Worm (Caenorhabditis elegans) whole organism, L4 larva: ENCODE results near the gene F38A1.8.

Experiments used
- F10B5.3 ChIP-seq: sonication (generic microtip); optimal IDR thresholded peaks from 2 replicates; lab custom pipeline; 2016; ENCODE audit warnings: mild to moderate bottlenecking, missing genetic modification characterization, missing compliant biosample characterization
- F26F4.8 ChIP-seq: fragments of 200-800 bp; sonication (Bioruptor generic); conservative IDR thresholded peaks from 2 replicates; pipeline ENCODE4 v1.3.6; 2022; ENCODE audit warnings: missing genetic modification characterization, missing compliant biosample characterization
- F44E2.7 ChIP-seq: fragments of 200-800 bp; sonication (Bioruptor generic); IDR thresholded peaks from 2 replicates; pipeline ENCODE4 v2.1.2; 2022; ENCODE audit warnings: missing genetic modification characterization, missing compliant biosample characterization
- R02D3.7 ChIP-seq: fragments of 150-350 bp; sonication (generic microtip); optimal IDR thresholded peaks from 3 replicates; lab custom pipeline; 2014; ENCODE audit warnings: missing biosample characterization, missing genetic modification characterization
- ceh-28 ChIP-seq: fragments of 150-350 bp; optimal IDR thresholded peaks from 2 replicates; lab custom pipeline; 2014; ENCODE audit warnings: missing biosample characterization, missing genetic modification reagents, missing genetic modification characterization
- daf-16 ChIP-seq, 3 experiments: sonication (generic microtip); optimal IDR thresholded peaks; 2 replicates each; lab custom pipeline; 2016 to 2017; ENCODE audit warnings: missing genetic modification characterization in 3 of 3, missing genetic modification reagents in 3 of 3, mild to moderate bottlenecking in 2 of 3, missing compliant biosample characterization in 2 of 3, missing biosample characterization in 1 of 3, moderate library complexity in 1 of 3
- dmd-6 ChIP-seq: fragments of 200-800 bp; sonication (Bioruptor generic); IDR thresholded peaks from 2 replicates; pipeline ENCODE4 v1.3.6; 2022; ENCODE audit warnings: missing genetic modification reagents, missing genetic modification characterization, missing compliant biosample characterization
- dpl-1 ChIP-seq: fragments of 150-350 bp; optimal IDR thresholded peaks from 2 replicates; lab custom pipeline; 2014; ENCODE audit warnings: missing biosample characterization, missing genetic modification reagents, missing genetic modification characterization
- dve-1 ChIP-seq: sonication (generic microtip); optimal IDR thresholded peaks from 2 replicates; lab custom pipeline; 2017; ENCODE audit warnings: antibody characterized with exemption, mild to moderate bottlenecking, missing genetic modification characterization, missing compliant biosample characterization; ENCODE audit not compliant: insufficient read depth
- fkh-10 ChIP-seq: fragments of 150-350 bp; optimal IDR thresholded peaks from 2 replicates; lab custom pipeline; 2014; ENCODE audit warnings: missing biosample characterization, missing genetic modification reagents, missing genetic modification characterization
- gei-8 ChIP-seq: fragments of 200-800 bp; sonication (Bioruptor generic); optimal IDR thresholded peaks from 2 replicates; lab custom pipeline; 2018; ENCODE audit warnings: mild to moderate bottlenecking, missing genetic modification characterization, missing compliant biosample characterization
- hlh-30 ChIP-seq: sonication (generic microtip); optimal IDR thresholded peaks from 2 replicates; lab custom pipeline; 2017; ENCODE audit warnings: antibody characterized with exemption, mild to moderate bottlenecking, missing genetic modification characterization, missing compliant biosample characterization; ENCODE audit not compliant: insufficient read depth
- lin-38 ChIP-seq: fragments of 200-800 bp; sonication (Bioruptor generic); IDR thresholded peaks from 2 replicates; pipeline ENCODE4 v1.3.6; 2022; ENCODE audit warnings: missing genetic modification reagents, missing genetic modification characterization, missing compliant biosample characterization
- lir-3 ChIP-seq: sonication (generic microtip); optimal IDR thresholded peaks from 2 replicates; lab custom pipeline; 2016; ENCODE audit warnings: mild to moderate bottlenecking, missing genetic modification characterization, missing compliant biosample characterization
- madf-9 ChIP-seq: fragments of 200-800 bp; sonication (Bioruptor generic); conservative IDR thresholded peaks from 2 replicates; pipeline ENCODE4 v1.3.6; 2022; ENCODE audit warnings: missing genetic modification reagents, missing genetic modification characterization, missing compliant biosample characterization
- mdt-29 ChIP-seq: fragments of 200-800 bp; sonication (Bioruptor generic); IDR thresholded peaks from 2 replicates; pipeline ENCODE4 v1.3.6; 2022; ENCODE audit warnings: missing genetic modification reagents, missing genetic modification characterization, missing compliant biosample characterization
- nhr-111 ChIP-seq: fragments of 200-800 bp; sonication (Bioruptor generic); optimal IDR thresholded peaks from 2 replicates; lab custom pipeline; 2018; ENCODE audit warnings: mild to moderate bottlenecking, missing genetic modification characterization, missing compliant biosample characterization
- nhr-25 ChIP-seq: sonication (generic microtip); optimal IDR thresholded peaks from 2 replicates; lab custom pipeline; 2017; ENCODE audit warnings: missing genetic modification characterization, mild to moderate bottlenecking, missing compliant biosample characterization, antibody characterized with exemption, moderate library complexity, borderline replicate concordance; ENCODE audit not compliant: insufficient read depth
- nhr-28 ChIP-seq: fragments of 150-350 bp; optimal IDR thresholded peaks from 2 replicates; lab custom pipeline; 2014; ENCODE audit warnings: missing biosample characterization, missing genetic modification characterization
- nhr-48 ChIP-seq: sonication (generic microtip); optimal IDR thresholded peaks from 2 replicates; lab custom pipeline; 2016; ENCODE audit warnings: mild to moderate bottlenecking, missing genetic modification characterization, missing compliant biosample characterization
- nhr-76 ChIP-seq: fragments of 150-350 bp; optimal IDR thresholded peaks from 2 replicates; lab custom pipeline; 2014; ENCODE audit warnings: missing biosample characterization, missing genetic modification characterization
- nhr-77 ChIP-seq: fragments of 150-350 bp; optimal IDR thresholded peaks from 2 replicates; lab custom pipeline; 2014; ENCODE audit warnings: missing biosample characterization, missing genetic modification characterization
- pha-4 ChIP-seq, 2 experiments: fragments of 150-350 bp in 1 of 2; fragments of 200-800 bp in 1 of 2; sonication (Bioruptor generic) in 1 of 2; IDR thresholded peaks in 1 of 2; optimal IDR thresholded peaks in 1 of 2; 2 replicates each; pipeline versions ENCODE4 v1.3.6 to Lab custom; 2014 to 2022; ENCODE audit warnings: missing genetic modification characterization in 2 of 2, missing genetic modification reagents in 2 of 2, missing biosample characterization in 1 of 2, missing compliant biosample characterization in 1 of 2
- pqm-1 ChIP-seq: sonication (generic microtip); optimal IDR thresholded peaks from 2 replicates; lab custom pipeline; 2017; ENCODE audit warnings: missing biosample characterization, missing genetic modification characterization
- rbr-2 ChIP-seq: sonication (generic microtip); optimal IDR thresholded peaks from 2 replicates; lab custom pipeline; 2016; ENCODE audit warnings: missing genotype, missing genetic modification characterization, missing compliant biosample characterization
- sdz-12 ChIP-seq: fragments of 200-800 bp; sonication (Bioruptor generic); optimal IDR thresholded peaks from 2 replicates; lab custom pipeline; 2018; ENCODE audit warnings: mild to moderate bottlenecking, missing genetic modification characterization, missing compliant biosample characterization
- unc-39 ChIP-seq: sonication (generic microtip); optimal IDR thresholded peaks from 2 replicates; lab custom pipeline; 2017; ENCODE audit warnings: missing biosample characterization, missing genetic modification characterization
- unc-62 ChIP-seq, 3 experiments: fragments of 150-350 bp in 1 of 3; sonication (generic microtip); optimal IDR thresholded peaks in 2 of 3; peaks in 1 of 3; 1 replicate in 1 of 3; 2 replicates in 2 of 3; lab custom pipeline; 2014 to 2017; ENCODE audit warnings: missing biosample characterization in 3 of 3, missing genetic modification characterization in 3 of 3, missing genetic modification reagents in 3 of 3, missing genotype in 1 of 3
- vab-7 ChIP-seq: fragments of 200-800 bp; sonication (Bioruptor generic); IDR thresholded peaks from 2 replicates; pipeline ENCODE4 v1.3.6; 2022; ENCODE audit warnings: missing genetic modification reagents, missing genetic modification characterization, missing compliant biosample characterization

Gene F38A1.8

DNA sequence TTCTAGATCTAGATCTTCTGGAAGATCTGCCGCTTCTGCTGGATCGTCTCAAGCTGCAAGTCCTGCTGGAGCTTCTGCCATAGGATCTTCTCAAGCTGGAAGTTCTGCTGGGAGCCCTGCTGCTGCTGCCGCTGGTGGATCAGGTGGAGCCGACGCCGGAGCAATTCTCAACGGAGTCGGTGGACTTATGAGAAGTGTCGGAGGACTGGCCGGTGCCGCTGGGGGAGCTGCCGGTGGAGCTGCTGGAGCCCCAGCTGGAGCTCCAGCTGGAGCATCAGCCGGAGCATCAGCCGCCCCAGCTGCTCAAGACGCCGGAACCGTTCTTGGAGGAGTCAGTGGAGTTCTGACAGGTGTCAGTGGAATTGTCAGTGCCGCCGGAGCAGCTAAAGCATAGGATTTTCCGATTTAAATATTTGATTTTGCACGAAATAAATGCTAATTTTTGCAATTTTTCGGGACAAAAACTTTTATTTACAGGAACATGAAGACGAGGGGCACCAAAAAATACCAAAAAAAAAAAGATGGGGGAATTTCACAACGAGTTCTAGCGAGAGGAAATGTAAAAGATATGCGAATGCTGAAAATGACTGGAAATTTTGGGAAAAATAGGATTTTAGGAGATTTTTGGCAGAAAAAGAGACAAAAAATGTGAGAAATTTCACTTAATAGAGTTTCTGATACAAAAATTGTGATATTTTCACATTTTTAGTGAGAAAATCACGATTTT lies 7.1 kb downstream of the F38A1.8 start (continued):
- TF ChIP-seq pha-4 (GFP tag; IDR thresholded peaks at IDR 0.05; lab: Robert Waterston, UW) (peak; percentile 69; the same call in 1 of the 2 replicates), pha-4 (tag; optimal IDR thresholded peaks at IDR 0.05; lab: Kevin White, UChicago) (no peak), madf-9 (GFP tag; lab: Robert Waterston, UW) (no peak)

DNA sequence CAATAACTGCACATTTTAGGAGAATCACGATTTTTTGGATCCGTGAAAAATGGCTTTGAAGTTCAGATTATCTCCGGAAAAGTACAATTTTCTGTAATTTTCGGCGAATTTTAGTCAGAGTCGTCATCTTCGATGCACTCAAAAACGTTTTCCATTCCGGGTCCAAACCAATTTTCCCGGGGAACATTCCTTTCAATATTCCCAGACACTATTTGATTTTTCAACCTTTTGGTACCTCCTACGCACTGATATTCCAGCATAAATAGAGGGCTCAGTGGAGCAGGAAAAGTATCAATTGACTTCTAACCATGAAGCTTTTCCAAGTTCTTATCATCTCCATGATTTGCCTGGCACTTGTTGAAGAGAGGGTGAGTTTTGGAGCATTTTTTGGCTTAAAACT lies 8.1 kb downstream of the F38A1.8 start, which contains the start of gene W09G12.6:
Gene W09G12.6 (plus strand): TSS at position 301 of the 400 bp plus-strand sequence.
- TF ChIP-seq sdz-12 (GFP tag; lab: Kevin White, UChicago), result no peak
- TF ChIP-seq gei-8 (GFP tag; lab: Kevin White, UChicago), result no peak
- no peak for TF ChIP-seq nhr-48 (tag; lab: Kevin White, UChicago)
- TF ChIP-seq hlh-30 (tag; lab: Kevin White, UChicago), result no peak
- TF ChIP-seq nhr-76 (tag; lab: Kevin White, UChicago), result no peak
- no peak for TF ChIP-seq mdt-29 (GFP tag; lab: Robert Waterston, UW)
- no peak for TF ChIP-seq unc-39 (tag; lab: Kevin White, UChicago)
- no peak for TF ChIP-seq lir-3 (tag; lab: Kevin White, UChicago)
- TF ChIP-seq nhr-111, result no peak
- TF ChIP-seq dpl-1 (GFP tag; lab: Kevin White, UChicago), result no peak
- TF ChIP-seq rbr-2 (tag; lab: Kevin White, UChicago), result no peak
- no peak for TF ChIP-seq F10B5.3
- TF ChIP-seq F26F4.8 (GFP tag; lab: Robert Waterston, UW), result no peak
- TF ChIP-seq R02D3.7 (tag; lab: Kevin White, UChicago), result no peak
- TF ChIP-seq pha-4 (GFP tag; IDR thresholded peaks at IDR 0.05; lab: Robert Waterston, UW), result no peak
- TF ChIP-seq pha-4 (tag; optimal IDR thresholded peaks at IDR 0.05; lab: Kevin White, UChicago), result no peak
- TF ChIP-seq vab-7 (GFP tag; lab: Robert Waterston, UW), result no peak
- no peak for TF ChIP-seq ceh-28 (tag; lab: Kevin White, UChicago)
- TF ChIP-seq nhr-25, result no peak

DNA sequence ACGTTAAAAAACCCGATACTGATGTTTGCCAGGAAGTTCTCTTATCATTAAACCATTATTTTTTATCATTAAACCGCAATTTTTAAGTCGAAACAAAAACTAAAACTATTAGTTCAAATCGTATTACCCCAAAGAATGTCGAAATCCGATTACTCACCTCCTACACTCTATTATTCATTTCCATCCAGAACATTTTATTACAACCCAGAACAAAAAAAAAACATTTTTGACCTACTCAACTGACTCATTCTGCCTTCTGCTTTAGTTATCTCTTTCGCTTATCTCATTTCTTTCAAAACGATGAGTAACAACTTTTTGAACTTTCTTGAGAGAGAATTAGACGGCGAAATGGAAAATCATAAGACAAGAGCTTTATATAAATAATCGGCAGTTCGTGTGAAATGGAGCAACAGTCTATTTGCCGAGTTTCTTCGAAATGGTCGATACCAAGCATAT lies 10.9 kb downstream of the F38A1.8 start, which contains the start of gene W09G12.7:
Gene W09G12.7 (plus strand): TSS at position 406 of the 456 bp plus-strand sequence.
- TF ChIP-seq daf-16 (GFP tag; optimal IDR thresholded peaks at IDR 0.05; lab: Kevin White, UChicago), result no peak
- peak; percentile 6 for TF ChIP-seq daf-16 (tag; optimal IDR thresholded peaks at IDR 0.05; lab: Kevin White, UChicago)
- peak; percentile 41 for TF ChIP-seq dve-1 (tag; lab: Kevin White, UChicago)
- no peak for TF ChIP-seq lin-38 (GFP tag; lab: Robert Waterston, UW)
- TF ChIP-seq pqm-1 (tag; lab: Kevin White, UChicago), result peak; percentile 79
- TF ChIP-seq nhr-77 (tag; lab: Kevin White, UChicago), result peak; percentile 47
- TF ChIP-seq nhr-28 (tag; lab: Kevin White, UChicago), result peak; percentile 32
- peak; percentile 67 for TF ChIP-seq dmd-6 (GFP tag; lab: Robert Waterston, UW)
- TF ChIP-seq ceh-28 (tag; lab: Kevin White, UChicago), result no peak
- no peak for TF ChIP-seq F44E2.7 (GFP tag; lab: Robert Waterston, UW)

DNA sequence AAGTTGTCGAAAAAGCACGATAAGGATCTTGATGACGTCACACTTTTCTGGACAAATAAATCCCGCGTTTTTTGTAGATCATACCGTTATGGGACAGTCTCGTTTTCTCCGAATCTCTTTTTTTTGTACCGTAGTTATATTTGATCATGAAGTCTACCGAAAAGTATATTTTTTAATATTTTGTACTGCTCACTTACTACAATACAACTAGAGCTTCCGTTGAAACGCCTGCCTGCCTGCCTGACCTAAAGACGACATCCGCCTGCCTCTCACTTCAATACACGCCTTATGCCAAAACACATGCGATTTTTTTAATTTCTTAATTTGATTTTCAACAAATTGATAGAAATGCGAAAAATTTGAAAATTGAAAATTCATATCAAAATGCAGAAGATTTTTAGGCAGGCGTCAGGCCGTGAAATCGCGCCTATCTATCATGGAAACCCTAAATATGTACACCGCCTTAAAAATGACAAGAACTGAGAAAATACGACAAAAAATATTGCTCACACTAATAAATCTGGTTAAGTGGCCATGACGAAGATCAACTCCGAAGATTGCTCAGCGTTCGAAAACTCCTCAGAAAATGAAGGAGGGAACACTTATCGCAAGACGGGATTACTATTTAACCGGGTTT lies 13.9 kb downstream of the F38A1.8 start, which contains the start of gene W09G12.8:
Gene W09G12.8 (plus strand): TSS at position 587 of the 637 bp plus-strand sequence.
- TF ChIP-seq fkh-10 (GFP tag; lab: Kevin White, UChicago) (no peak), unc-62 (GFP tag; optimal IDR thresholded peaks at IDR 0.05 in 1 of 2; lab: Kevin White, UChicago) (peak in 1 of 2 experiments; percentile 91), unc-62 (tag; optimal IDR thresholded peaks at IDR 0.05; lab: Kevin White, UChicago) (no peak)
- TF ChIP-seq, all 104 proteins: peak for 1
